Worm (Caenorhabditis elegans) whole organism, L1 larva: ENCODE measurements around the gene oac-1.

Experiments
- C04F5.9 ChIP-seq: sonication (generic microtip); optimal IDR thresholded peaks from 2 replicates; lab custom pipeline; 2016; ENCODE audit warnings: missing genetic modification characterization, missing compliant biosample characterization
- C34B4.2 ChIP-seq: sonication (generic microtip); optimal IDR thresholded peaks from 2 replicates; lab custom pipeline; 2017; ENCODE audit warnings: mild to moderate bottlenecking, missing genetic modification characterization, missing compliant biosample characterization
- F16B12.6 ChIP-seq: fragments of 150-350 bp; optimal IDR thresholded peaks from 2 replicates; lab custom pipeline; 2014; ENCODE audit warnings: missing biosample characterization, missing genetic modification characterization
- Y116A8C.19 ChIP-seq: sonication (generic microtip); optimal IDR thresholded peaks from 2 replicates; lab custom pipeline; 2016; ENCODE audit warnings: missing compliant biosample characterization, missing genetic modification characterization, borderline replicate concordance
- aly-2 ChIP-seq: fragments of 150-350 bp; optimal IDR thresholded peaks from 2 replicates; lab custom pipeline; 2014; ENCODE audit warnings: missing biosample characterization, missing genetic modification characterization
- ama-1 ChIP-seq: fragments of 150-350 bp; optimal IDR thresholded peaks from 2 replicates; lab custom pipeline; 2014
- ceh-8 ChIP-seq: fragments of 200-800 bp; sonication (Bioruptor generic); optimal IDR thresholded peaks from 2 replicates; lab custom pipeline; 2018; ENCODE audit warnings: mild to moderate bottlenecking, missing genetic modification characterization, moderate library complexity, missing compliant biosample characterization
- ceh-82 ChIP-seq, 3 experiments: fragments of 150-350 bp in 1 of 3; sonication (generic microtip) in 2 of 3; optimal IDR thresholded peaks; 2 replicates each; lab custom pipeline; 2014 to 2017; ENCODE audit warnings: missing biosample characterization in 3 of 3, missing genetic modification characterization in 3 of 3
- ceh-88 ChIP-seq: fragments of 200-800 bp; sonication (Bioruptor generic); IDR thresholded peaks from 2 replicates; pipeline ENCODE4 v1.3.6; 2022; ENCODE audit warnings: missing genetic modification characterization, missing compliant biosample characterization
- ces-1 ChIP-seq: fragments of 150-350 bp; optimal IDR thresholded peaks from 2 replicates; lab custom pipeline; 2014; ENCODE audit warnings: missing biosample characterization, missing genetic modification reagents, missing genetic modification characterization
- dpl-1 ChIP-seq, 3 experiments: fragments of 150-350 bp in 2 of 3; sonication (generic microtip) in 1 of 3; optimal IDR thresholded peaks; 2 replicates each; lab custom pipeline; 2014 to 2017; ENCODE audit warnings: missing biosample characterization in 3 of 3, missing genetic modification characterization in 3 of 3, missing genetic modification reagents in 3 of 3
- egl-13 ChIP-seq: sonication (generic microtip); optimal IDR thresholded peaks from 2 replicates; lab custom pipeline; 2016; ENCODE audit warnings: missing genotype, missing genetic modification reagents, missing genetic modification characterization, missing compliant biosample characterization
- elt-2 ChIP-seq: sonication (generic microtip); optimal IDR thresholded peaks from 2 replicates; lab custom pipeline; 2016; ENCODE audit warnings: missing genetic modification characterization, mild to moderate bottlenecking, inconsistent platforms, missing compliant biosample characterization, missing genetic modification reagents
- fkh-10 ChIP-seq: sonication (generic microtip); optimal IDR thresholded peaks from 2 replicates; lab custom pipeline; 2017; ENCODE audit warnings: missing biosample characterization, missing genetic modification reagents, missing genetic modification characterization
- fos-1 ChIP-seq: fragments of 150-350 bp; optimal IDR thresholded peaks from 2 replicates; lab custom pipeline; 2014; ENCODE audit warnings: missing biosample characterization, missing genetic modification characterization
- grh-1 ChIP-seq: fragments of 200-800 bp; sonication (Bioruptor generic); IDR thresholded peaks from 2 replicates; pipeline ENCODE4 v1.3.6; 2022; ENCODE audit warnings: missing genetic modification reagents, missing genetic modification characterization, missing compliant biosample characterization
- hlh-17 ChIP-seq: fragments of 200-800 bp; sonication (Bioruptor generic); optimal IDR thresholded peaks from 2 replicates; lab custom pipeline; 2018; ENCODE audit warnings: missing genetic modification characterization, mild to moderate bottlenecking, missing compliant biosample characterization, moderate library complexity, borderline replicate concordance
- jun-1 ChIP-seq: fragments of 150-350 bp; optimal IDR thresholded peaks from 2 replicates; lab custom pipeline; 2014; ENCODE audit warnings: missing biosample characterization, missing genetic modification reagents, missing genetic modification characterization
- lin-15B ChIP-seq: fragments of 150-350 bp; sonication (generic microtip); optimal IDR thresholded peaks from 3 replicates; lab custom pipeline; 2014; ENCODE audit warnings: missing biosample characterization, missing genetic modification characterization
- lin-35 ChIP-seq, 2 experiments: fragments of 150-350 bp; optimal IDR thresholded peaks; 2 replicates each; lab custom pipeline; 2014; ENCODE audit warnings: missing biosample characterization in 2 of 2, missing genetic modification characterization in 2 of 2, missing genetic modification reagents in 2 of 2
- lin-39 ChIP-seq: fragments of 150-350 bp; optimal IDR thresholded peaks from 2 replicates; lab custom pipeline; 2014; ENCODE audit warnings: missing biosample characterization, missing genetic modification reagents, missing genetic modification characterization
- lir-3 ChIP-seq: sonication (generic microtip); optimal IDR thresholded peaks from 2 replicates; lab custom pipeline; 2016; ENCODE audit warnings: mild to moderate bottlenecking, missing genetic modification characterization, moderate library complexity, missing compliant biosample characterization; ENCODE audit not compliant: poor library complexity
- lsy-2 ChIP-seq, 2 experiments: fragments of 150-350 bp; optimal IDR thresholded peaks; 2 replicates each; lab custom pipeline; 2014; ENCODE audit warnings: missing biosample characterization in 2 of 2, missing genetic modification characterization in 2 of 2
- mab-9 ChIP-seq: fragments of 200-800 bp; sonication (Bioruptor generic); IDR thresholded peaks from 2 replicates; pipeline ENCODE4 v1.3.6; 2022; ENCODE audit warnings: missing genetic modification reagents, missing genetic modification characterization, missing compliant biosample characterization
- mdl-1 ChIP-seq, 2 experiments: fragments of 150-350 bp; optimal IDR thresholded peaks; 2 replicates each; lab custom pipeline; 2014 to 2017; ENCODE audit warnings: missing biosample characterization in 2 of 2, missing genetic modification characterization in 2 of 2, inconsistent platforms in 1 of 2
- mep-1 ChIP-seq: fragments of 150-350 bp; optimal IDR thresholded peaks from 2 replicates; lab custom pipeline; 2014; ENCODE audit warnings: missing biosample characterization, missing genetic modification characterization
- nhr-19 ChIP-seq: fragments of 200-800 bp; sonication (Bioruptor generic); conservative IDR thresholded peaks from 2 replicates; pipeline ENCODE4 v1.3.6; 2022; ENCODE audit warnings: missing genetic modification characterization, missing compliant biosample characterization
- nhr-237 ChIP-seq: fragments of 150-350 bp; optimal IDR thresholded peaks from 2 replicates; lab custom pipeline; 2014; ENCODE audit warnings: missing biosample characterization, missing genetic modification characterization
- nhr-47 ChIP-seq: sonication (generic microtip); optimal IDR thresholded peaks from 2 replicates; lab custom pipeline; 2016; ENCODE audit warnings: mild to moderate bottlenecking, missing genetic modification characterization, moderate library complexity, missing compliant biosample characterization
- nhr-71 ChIP-seq: sonication (generic microtip); optimal IDR thresholded peaks from 2 replicates; lab custom pipeline; 2016; ENCODE audit warnings: mild to moderate bottlenecking, missing genetic modification characterization, moderate library complexity, missing compliant biosample characterization
- nhr-76 ChIP-seq: sonication (generic microtip); optimal IDR thresholded peaks from 2 replicates; lab custom pipeline; 2017; ENCODE audit warnings: missing biosample characterization, missing genetic modification characterization
- nhr-85 ChIP-seq: sonication (generic microtip); peaks from one replicate; lab custom pipeline; 2016; ENCODE audit warnings: missing genetic modification characterization, inconsistent platforms, missing compliant biosample characterization
- pax-3 ChIP-seq: fragments of 200-800 bp; sonication (Bioruptor generic); optimal IDR thresholded peaks from 2 replicates; lab custom pipeline; 2018; ENCODE audit warnings: mild to moderate bottlenecking, missing genetic modification characterization, moderate library complexity, missing compliant biosample characterization
- skn-1 ChIP-seq: fragments of 150-350 bp; optimal IDR thresholded peaks from 2 replicates; lab custom pipeline; 2014; ENCODE audit warnings: missing biosample characterization, missing genetic modification characterization
- sox-4 ChIP-seq: sonication (generic microtip); optimal IDR thresholded peaks from 2 replicates; lab custom pipeline; 2016; ENCODE audit warnings: missing genetic modification characterization, missing compliant biosample characterization
- unc-86 ChIP-seq: sonication (generic microtip); optimal IDR thresholded peaks from 2 replicates; lab custom pipeline; 2016; ENCODE audit warnings: missing genetic modification characterization, missing compliant biosample characterization
- zip-4 ChIP-seq: fragments of 200-800 bp; sonication (Bioruptor generic); optimal IDR thresholded peaks from 2 replicates; lab custom pipeline; 2018; ENCODE audit warnings: mild to moderate bottlenecking, missing genetic modification characterization, moderate library complexity, missing compliant biosample characterization
- ztf-11 ChIP-seq, 2 experiments: sonication (generic microtip); optimal IDR thresholded peaks; 2 replicates each; lab custom pipeline; 2016 to 2017; ENCODE audit warnings: missing genetic modification characterization in 2 of 2, missing biosample characterization in 1 of 2, missing compliant biosample characterization in 1 of 2

oac-1 gene

DNA sequence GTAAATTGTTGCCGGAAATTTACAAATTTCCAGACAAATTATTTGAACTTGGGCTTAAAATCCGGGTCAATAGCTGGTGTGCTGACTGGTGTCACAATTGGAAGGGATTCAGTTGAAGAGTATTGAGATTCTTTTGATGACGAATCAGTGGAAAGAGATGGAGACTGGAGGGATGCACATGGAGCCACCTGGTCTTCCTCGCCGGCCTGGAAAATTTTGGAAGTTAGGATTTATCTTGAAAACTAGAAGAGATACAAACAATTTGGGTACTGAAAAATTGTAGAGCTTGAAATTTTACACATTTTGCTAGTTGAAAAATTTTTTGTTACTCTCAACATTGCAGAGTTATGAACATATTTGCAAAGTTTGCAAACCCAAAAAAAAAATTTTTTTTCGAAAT, 35.6 kb downstream of the oac-1 start:
- no peak for TF ChIP-seq zip-4 (GFP tag; lab: Kevin White, UChicago)
- TF ChIP-seq grh-1: peak; percentile 29; the same call in 1 of the 2 replicates

DNA sequence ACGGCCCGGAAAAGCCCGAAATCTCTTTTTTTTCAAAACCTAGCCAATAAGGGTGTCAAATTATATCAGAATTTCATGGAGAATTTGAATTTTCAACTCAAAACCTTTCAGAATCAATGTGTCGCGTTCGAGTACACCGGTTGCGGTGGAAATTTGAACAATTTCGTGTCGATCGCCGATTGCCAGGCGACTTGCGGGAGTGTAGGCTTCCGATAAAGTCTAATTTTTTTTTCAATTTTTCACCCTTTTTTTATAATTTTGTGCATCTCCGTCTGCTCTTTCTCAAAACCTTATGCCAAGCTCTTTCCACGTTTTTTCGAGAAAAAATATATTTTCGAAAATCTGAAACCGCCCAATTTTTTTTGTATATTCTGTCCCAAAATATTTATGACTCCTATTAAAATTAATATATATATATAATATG, 36.2 kb downstream of the oac-1 start:
- TF ChIP-seq jun-1 (no peak), mep-1 (tag; lab: Kevin White, UChicago) (peak; percentile 74), pax-3 (tag; lab: Kevin White, UChicago) (no peak), dpl-1 (GFP tag; optimal IDR thresholded peaks at IDR 0.05; lab: Kevin White, UChicago) (no peak), nhr-47 (tag; lab: Kevin White, UChicago) (peak; percentile 26), ceh-88 (GFP tag; lab: Robert Waterston, UW) (no peak), skn-1 (tag; lab: Kevin White, UChicago) (peak; percentile 37), mab-9 (GFP tag; lab: Robert Waterston, UW) (0 out of 2 replicates have a peak, but pooled peaks have one; percentile 17), egl-13 (tag; lab: Kevin White, UChicago) (no peak), ama-1 (lab: Kevin White, UChicago) (peak; percentile 50), C34B4.2 (tag; lab: Kevin White, UChicago) (no peak), unc-86 (tag; lab: Kevin White, UChicago) (no peak), Y116A8C.19 (tag; lab: Kevin White, UChicago) (no peak), nhr-71 (tag; lab: Kevin White, UChicago) (peak; percentile 28), ces-1 (GFP tag; lab: Kevin White, UChicago) (no peak), ceh-8 (no peak), aly-2 (tag; lab: Kevin White, UChicago) (no peak), fkh-10 (GFP tag; lab: Kevin White, UChicago) (no peak), fos-1 (no peak), nhr-19 (GFP tag; lab: Robert Waterston, UW) (peak; percentile 53), mdl-1 (tag; optimal IDR thresholded peaks at IDR 0.05; lab: Kevin White, UChicago) (no peak), ztf-11 (tag; optimal IDR thresholded peaks at IDR 0.05; lab: Kevin White, UChicago) (no peak), nhr-237 (tag; lab: Kevin White, UChicago) (no peak), nhr-85 (peak; percentile 20), lir-3 (tag; lab: Kevin White, UChicago) (no peak), lsy-2 (tag; optimal IDR thresholded peaks at IDR 0.05; lab: Kevin White, UChicago) (peak in 1 of 2 experiments; percentile 48), F16B12.6 (tag; lab: Kevin White, UChicago) (no peak), C04F5.9 (tag; lab: Kevin White, UChicago) (no peak)
- TF ChIP-seq, all 84 proteins: peak for 9

DNA sequence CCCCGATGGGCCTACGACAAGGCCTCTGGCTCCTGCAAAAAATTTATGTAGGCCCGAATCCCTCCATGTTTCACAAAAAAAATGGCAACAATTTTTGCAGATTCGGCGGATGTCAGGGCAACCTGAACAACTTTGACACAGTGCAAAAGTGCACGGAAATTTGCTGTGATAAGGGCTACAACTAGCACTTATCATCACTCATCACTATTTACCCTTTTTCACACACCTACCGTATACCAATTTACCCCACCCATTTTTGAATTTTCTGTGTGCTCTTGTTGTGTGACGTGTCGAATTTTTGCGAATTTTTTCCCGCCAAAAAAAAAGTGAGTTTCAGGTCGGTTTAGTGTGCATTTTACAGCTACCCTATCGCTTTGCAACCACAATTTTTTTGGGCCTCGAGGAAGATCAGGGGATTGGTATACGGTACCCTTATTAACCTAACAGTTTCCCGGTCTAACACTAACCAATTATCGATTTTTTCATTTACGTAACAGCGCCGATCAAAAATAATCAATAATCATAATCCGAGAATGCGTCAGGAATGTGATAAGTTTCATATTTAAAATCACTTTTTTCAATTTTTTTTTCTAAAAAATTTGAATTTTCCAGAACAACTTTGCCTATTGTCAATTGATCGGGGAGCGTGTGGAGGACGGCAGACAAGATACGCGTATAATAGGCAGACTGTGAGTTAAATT, 37.2 kb downstream of the oac-1 start:
- TF ChIP-seq lin-35 (GFP tag; optimal IDR thresholded peaks at IDR 0.05; lab: Kevin White, UChicago) (no peak), nhr-19 (GFP tag; lab: Robert Waterston, UW) (no peak), hlh-17 (GFP tag; lab: Kevin White, UChicago) (no peak), nhr-76 (no peak), ceh-82 (tag; optimal IDR thresholded peaks at IDR 0.05; lab: Kevin White, UChicago) (no peak), sox-4 (tag; lab: Kevin White, UChicago) (no peak), elt-2 (no peak), unc-86 (tag; lab: Kevin White, UChicago) (no peak), lin-15B (tag; lab: Kevin White, UChicago) (no peak), lin-39 (tag; lab: Kevin White, UChicago) (no peak)
- TF ChIP-seq, all 84 proteins: peak for 0
